Fruit fly (Drosophila melanogaster) whole organism, embryonic: ENCODE results near the gene CG34281.

Source experiments
- B-H2 ChIP-seq: fragments of 200-800 bp; sonication (Bioruptor generic); optimal IDR thresholded peaks from 2 replicates; lab custom pipeline; 2018; ENCODE audit warnings: missing biosample characterization, mild to moderate bottlenecking, missing genetic modification characterization
- CG10209 ChIP-seq: fragments of 200-800 bp; sonication (Bioruptor generic); optimal IDR thresholded peaks from 3 replicates; lab custom pipeline; 2017; ENCODE audit warnings: missing biosample characterization, mild to moderate bottlenecking, missing genetic modification characterization, missing genetic modification reagents
- CG1024 ChIP-seq: fragments of 200-800 bp; sonication (Bioruptor generic); IDR thresholded peaks from 2 replicates; pipeline ENCODE4 v1.3.6; 2022; ENCODE audit warnings: missing biosample characterization, missing genetic modification characterization
- CG10321 ChIP-seq: fragments of 200-800 bp; sonication (Bioruptor generic); IDR thresholded peaks from 2 replicates; pipeline ENCODE4 v1.3.6; 2022; ENCODE audit warnings: missing biosample characterization, missing genetic modification characterization
- CG11560 ChIP-seq: fragments of 200-800 bp; sonication (Bioruptor generic); IDR thresholded peaks from 3 replicates; pipeline ENCODE4 v1.3.6; 2022; ENCODE audit warnings: missing biosample characterization, missing genetic modification characterization
- CG12104 ChIP-seq: fragments of 200-800 bp; sonication (Bioruptor generic); optimal IDR thresholded peaks from 3 replicates; lab custom pipeline; 2016; ENCODE audit warnings: missing biosample characterization, missing genetic modification characterization
- CG13424 ChIP-seq: fragments of 200-800 bp; sonication (Bioruptor generic); optimal IDR thresholded peaks from 2 replicates; lab custom pipeline; 2019; ENCODE audit warnings: missing biosample characterization, mild to moderate bottlenecking, missing genetic modification characterization, moderate library complexity
- CG13775 ChIP-seq: fragments of 200-800 bp; sonication (Bioruptor generic); optimal IDR thresholded peaks from 3 replicates; lab custom pipeline; 2017; ENCODE audit warnings: missing biosample characterization, mild to moderate bottlenecking, missing genetic modification characterization
- CG14860 ChIP-seq: fragments of 200-800 bp; sonication (Bioruptor generic); IDR thresholded peaks from 3 replicates; pipeline ENCODE4 v1.3.6; 2022; ENCODE audit warnings: missing biosample characterization, missing genetic modification characterization; ENCODE audit not compliant: partially characterized antibody
- CG15011 ChIP-seq: fragments of 200-800 bp; sonication (Bioruptor generic); optimal IDR thresholded peaks from 3 replicates; lab custom pipeline; 2018; ENCODE audit warnings: missing biosample characterization, mild to moderate bottlenecking, missing genetic modification characterization
- CG17568 ChIP-seq: fragments of 200-800 bp; sonication (Bioruptor generic); optimal IDR thresholded peaks from 2 replicates; lab custom pipeline; 2018; ENCODE audit warnings: missing biosample characterization, mild to moderate bottlenecking, missing genetic modification characterization, moderate library complexity
- CG18262 ChIP-seq: fragments of 200-800 bp; optimal IDR thresholded peaks from 3 replicates; lab custom pipeline; 2019; ENCODE audit warnings: missing biosample characterization, mild to moderate bottlenecking, missing genetic modification characterization, moderate library complexity
- CG2129 ChIP-seq: fragments of 200-800 bp; sonication (Bioruptor generic); IDR thresholded peaks from 2 replicates; pipeline ENCODE4 v1.3.6; 2022; ENCODE audit warnings: missing biosample characterization, missing genetic modification characterization; ENCODE audit not compliant: partially characterized antibody
- CG32532 ChIP-seq: fragments of 200-800 bp; sonication (Bioruptor generic); IDR thresholded peaks from 2 replicates; pipeline ENCODE4 v1.3.6; 2022; ENCODE audit warnings: missing biosample characterization, missing genetic modification characterization
- CG3407 ChIP-seq: fragments of 200-800 bp; sonication (Bioruptor generic); optimal IDR thresholded peaks from 2 replicates; lab custom pipeline; 2018; ENCODE audit warnings: missing biosample characterization, mild to moderate bottlenecking, missing genetic modification characterization
- CG4282 ChIP-seq: fragments of 200-800 bp; sonication (Bioruptor generic); optimal IDR thresholded peaks from 2 replicates; lab custom pipeline; 2016; ENCODE audit warnings: missing biosample characterization, missing genetic modification characterization
- CG4328 ChIP-seq: fragments of 200-800 bp; sonication (Bioruptor generic); optimal IDR thresholded peaks from 3 replicates; lab custom pipeline; 2017; ENCODE audit warnings: missing biosample characterization, missing genetic modification reagents, missing genetic modification characterization
- CG4424 ChIP-seq: fragments of 200-800 bp; sonication (Bioruptor generic); optimal IDR thresholded peaks from 3 replicates; lab custom pipeline; 2016; ENCODE audit warnings: missing biosample characterization, missing genetic modification characterization
- CG7963 ChIP-seq: fragments of 200-800 bp; sonication (Bioruptor generic); IDR thresholded peaks from 3 replicates; pipeline ENCODE4 v1.3.6; 2022; ENCODE audit warnings: missing biosample characterization, missing genetic modification characterization; ENCODE audit not compliant: partially characterized antibody
- Chrac-16 ChIP-seq: fragments of 200-800 bp; sonication (Bioruptor generic); optimal IDR thresholded peaks from 3 replicates; lab custom pipeline; 2016; ENCODE audit warnings: missing biosample characterization, missing genetic modification characterization
- Dfd ChIP-seq, 2 experiments: fragments of >200 bp; optimal IDR thresholded peaks; 2 replicates each; lab custom pipeline; 2017; ENCODE audit warnings: missing biosample characterization in 2 of 2, missing genetic modification characterization in 2 of 2
- Hr51 ChIP-seq, 2 experiments: fragments of 200-800 bp; sonication (Bioruptor generic); optimal IDR thresholded peaks; 2 replicates in 1 of 2; 3 replicates in 1 of 2; lab custom pipeline; 2016 to 2018; ENCODE audit warnings: missing biosample characterization in 2 of 2, missing genetic modification characterization in 2 of 2, mild to moderate bottlenecking in 1 of 2, moderate library complexity in 1 of 2
- Jarid2 ChIP-seq: fragments of 200-800 bp; sonication (Bioruptor generic); optimal IDR thresholded peaks from 3 replicates; lab custom pipeline; 2017; ENCODE audit warnings: mild to moderate bottlenecking, missing biosample characterization, missing genetic modification reagents, missing genetic modification characterization
- NC2α ChIP-seq: fragments of 200-800 bp; sonication (Bioruptor generic); optimal IDR thresholded peaks from 2 replicates; lab custom pipeline; 2016; ENCODE audit warnings: missing biosample characterization, missing genetic modification characterization
- Optix ChIP-seq: fragments of 200-800 bp; sonication (Bioruptor generic); IDR thresholded peaks from 3 replicates; pipeline ENCODE4 v1.3.6; 2022; ENCODE audit warnings: missing biosample characterization, missing genetic modification characterization
- Pdp1 ChIP-seq, 2 experiments: fragments of 200-800 bp; sonication (Bioruptor generic); optimal IDR thresholded peaks; 3 replicates each; lab custom pipeline; 2016; ENCODE audit warnings: missing biosample characterization in 2 of 2, missing genetic modification characterization in 2 of 2, mild to moderate bottlenecking in 1 of 2, moderate library complexity in 1 of 2
- Xrp1 ChIP-seq: fragments of 200-800 bp; sonication (Bioruptor generic); IDR thresholded peaks from 2 replicates; pipeline ENCODE4 v1.3.6; 2022; ENCODE audit warnings: missing biosample characterization, missing genetic modification characterization
- YL-1 ChIP-seq: fragments of 200-800 bp; sonication (Bioruptor generic); optimal IDR thresholded peaks from 3 replicates; lab custom pipeline; 2017; ENCODE audit warnings: missing biosample characterization, mild to moderate bottlenecking, missing genetic modification characterization
- abd-A ChIP-seq: fragments of 200-800 bp; sonication (Bioruptor generic); optimal IDR thresholded peaks from 3 replicates; lab custom pipeline; 2019; ENCODE audit warnings: missing biosample characterization, mild to moderate bottlenecking, missing genetic modification characterization, moderate library complexity
- ara ChIP-seq: fragments of 200-800 bp; sonication (Bioruptor generic); IDR thresholded peaks from 2 replicates; pipeline ENCODE4 v1.3.6; 2022; ENCODE audit warnings: missing biosample characterization, missing genetic modification characterization
- ase ChIP-seq: fragments of 200-800 bp; sonication (Bioruptor generic); IDR thresholded peaks from 3 replicates; pipeline ENCODE4 v1.3.6; 2022; ENCODE audit warnings: missing biosample characterization, missing genetic modification characterization
- btn ChIP-seq: fragments of 200-800 bp; sonication (Bioruptor generic); optimal IDR thresholded peaks from 2 replicates; lab custom pipeline; 2016; ENCODE audit warnings: missing biosample characterization, missing genetic modification characterization
- cad ChIP-seq: fragments of >200 bp; optimal IDR thresholded peaks from 2 replicates; lab custom pipeline; 2017; ENCODE audit warnings: missing biosample characterization, missing genetic modification characterization
- chinmo ChIP-seq: fragments of 200-800 bp; sonication (Bioruptor generic); IDR thresholded peaks from 4 replicates; pipeline ENCODE4 v1.3.6; 2022; ENCODE audit warnings: missing biosample characterization, missing genetic modification characterization; ENCODE audit not compliant: partially characterized antibody
- dati ChIP-seq: fragments of 200-800 bp; sonication (Bioruptor generic); IDR thresholded peaks from 2 replicates; pipeline ENCODE4 v1.3.6; 2022; ENCODE audit warnings: missing biosample characterization, missing genetic modification characterization
- dmrt11E ChIP-seq: fragments of 200-800 bp; sonication (Bioruptor generic); optimal IDR thresholded peaks from 3 replicates; lab custom pipeline; 2018; ENCODE audit warnings: missing biosample characterization, mild to moderate bottlenecking, missing genetic modification characterization, moderate library complexity
- gsb-n ChIP-seq: fragments of 200-800 bp; sonication (Bioruptor generic); optimal IDR thresholded peaks from 3 replicates; lab custom pipeline; 2018; ENCODE audit warnings: missing biosample characterization, mild to moderate bottlenecking, missing genetic modification characterization
- hb ChIP-seq: fragments of 200-800 bp; sonication (Bioruptor generic); IDR thresholded peaks from 3 replicates; pipeline ENCODE4 v1.3.6; 2022; ENCODE audit warnings: missing biosample characterization, missing genetic modification characterization; ENCODE audit not compliant: partially characterized antibody
- ind ChIP-seq: fragments of 200-800 bp; sonication (Bioruptor generic); optimal IDR thresholded peaks from 3 replicates; lab custom pipeline; 2016; ENCODE audit warnings: missing biosample characterization, missing genetic modification characterization
- ken ChIP-seq: fragments of 200-800 bp; sonication (Bioruptor generic); IDR thresholded peaks from 3 replicates; pipeline ENCODE4 v1.3.6; 2022; ENCODE audit warnings: missing biosample characterization, missing genetic modification characterization
- oc ChIP-seq: fragments of 200-800 bp; sonication (Bioruptor generic); optimal IDR thresholded peaks from 2 replicates; lab custom pipeline; 2018; ENCODE audit warnings: missing biosample characterization, mild to moderate bottlenecking, missing genetic modification characterization, moderate library complexity
- otp ChIP-seq: fragments of 200-800 bp; sonication (Bioruptor generic); IDR thresholded peaks from 3 replicates; pipeline ENCODE4, ENCODE4 v1.3.6; 2022; ENCODE audit warnings: missing biosample characterization, missing genetic modification characterization
- peb ChIP-seq: fragments of 200-800 bp; sonication (Bioruptor generic); IDR thresholded peaks from 2 replicates; pipeline ENCODE4 v1.3.6; 2022; ENCODE audit warnings: missing biosample characterization, missing genetic modification characterization
- rib ChIP-seq: fragments of 200-800 bp; sonication (Bioruptor generic); IDR thresholded peaks from 2 replicates; pipeline ENCODE4 v1.3.6; 2022; ENCODE audit warnings: missing biosample characterization, missing genetic modification characterization
- run ChIP-seq: fragments of 200-800 bp; sonication (Bioruptor generic); optimal IDR thresholded peaks from 3 replicates; lab custom pipeline; 2018; ENCODE audit warnings: missing biosample characterization, mild to moderate bottlenecking, missing genetic modification characterization
- sd ChIP-seq: fragments of 200-800 bp; sonication (Bioruptor generic); optimal IDR thresholded peaks from 3 replicates; lab custom pipeline; 2018; ENCODE audit warnings: missing biosample characterization, mild to moderate bottlenecking, missing genetic modification characterization, moderate library complexity
- sens ChIP-seq: fragments of 200-800 bp; sonication (Bioruptor generic); peaks from one replicate; lab custom pipeline; 2016; ENCODE audit warnings: missing biosample characterization, missing genetic modification characterization
- sna ChIP-seq: fragments of 200-800 bp; sonication (Bioruptor generic); IDR thresholded peaks from 2 replicates; pipeline ENCODE4 v1.3.6; 2022; ENCODE audit warnings: missing biosample characterization, missing genetic modification characterization; ENCODE audit not compliant: partially characterized antibody
- tna ChIP-seq: fragments of 200-800 bp; sonication (Bioruptor generic); IDR thresholded peaks from 2 replicates; pipeline ENCODE4 v1.3.6; 2022; ENCODE audit warnings: missing biosample characterization, missing genetic modification characterization; ENCODE audit not compliant: partially characterized antibody
- toy ChIP-seq: fragments of 200-800 bp; sonication (Bioruptor generic); IDR thresholded peaks from 2 replicates; pipeline ENCODE4 v1.3.6; 2022; ENCODE audit warnings: missing biosample characterization, missing genetic modification characterization
- trh ChIP-seq: fragments of 200-800 bp; sonication (Bioruptor generic); optimal IDR thresholded peaks from 2 replicates; lab custom pipeline; 2016; ENCODE audit warnings: missing biosample characterization, missing genetic modification characterization

CG34281 gene

dm6 chr3R:17617976-17618308, 5.3 kb downstream of the CG34281 start (continued):
- TF ChIP-seq otp (GFP tag; lab: Robert Waterston, UW) (no peak), tna (GFP tag; lab: Robert Waterston, UW) (peak; percentile 90), ara (no peak), CG13424 (tag; lab: Kevin White, UChicago) (no peak), YL-1 (GFP tag; lab: Kevin White, UChicago) (no peak), Hr51 (GFP tag; optimal IDR thresholded peaks at IDR 0.05; lab: Kevin White, UChicago) (no peak), CG4424 (no peak), CG13775 (GFP tag; lab: Kevin White, UChicago) (no peak), CG10209 (GFP tag; lab: Kevin White, UChicago) (no peak), sna (GFP tag; lab: Robert Waterston, UW) (peak; percentile 78; the same call in 1 of the 2 replicates), CG15011 (GFP tag; lab: Kevin White, UChicago) (no peak), CG10321 (GFP tag; lab: Robert Waterston, UW) (no peak), CG12104 (no peak), Dfd (GFP tag; optimal IDR thresholded peaks at IDR 0.05; lab: Kevin White, UChicago) (no peak), Optix (GFP tag; lab: Robert Waterston, UW) (no peak), Jarid2 (GFP tag; lab: Kevin White, UChicago) (no peak), CG11560 (no peak), trh (GFP tag; lab: Kevin White, UChicago) (no peak), B-H2 (no peak), run (no peak), btn (GFP tag; lab: Kevin White, UChicago) (no peak), rib (GFP tag; lab: Robert Waterston, UW) (no peak), CG7963 (GFP tag; lab: Robert Waterston, UW) (peak; percentile 84), CG14860 (GFP tag; lab: Robert Waterston, UW) (peak; percentile 93), cad (no peak), peb (no peak), dati (GFP tag; lab: Robert Waterston, UW) (no peak), dmrt11E (tag; lab: Kevin White, UChicago) (no peak), CG4282 (GFP tag; lab: Kevin White, UChicago) (no peak), CG17568 (no peak), ase (GFP tag; lab: Robert Waterston, UW) (no peak), Xrp1 (GFP tag; lab: Robert Waterston, UW) (no peak), Chrac-16 (GFP tag; lab: Kevin White, UChicago) (no peak), gsb-n (tag; lab: Kevin White, UChicago) (no peak), sens (peak; percentile 57), chinmo (GFP tag; lab: Robert Waterston, UW) (peak; percentile 68; the same call in 1 of the 4 replicates), CG3407 (GFP tag; lab: Kevin White, UChicago) (no peak), CG2129 (GFP tag; lab: Robert Waterston, UW) (peak; percentile 21; the same call in 1 of the 2 replicates), CG4328 (GFP tag; lab: Kevin White, UChicago) (no peak), ken (GFP tag; lab: Robert Waterston, UW) (no peak), NC2α (no peak), CG18262 (peak; percentile 10), ind (GFP tag; lab: Kevin White, UChicago) (no peak), hb (GFP tag; lab: Robert Waterston, UW) (peak; percentile 82; the same call in 2 of the 3 replicates), oc (no peak), toy (GFP tag; lab: Robert Waterston, UW) (no peak), CG1024 (GFP tag; lab: Robert Waterston, UW) (no peak), Pdp1 (GFP tag; optimal IDR thresholded peaks at IDR 0.05; lab: Kevin White, UChicago) (peak in 1 of 2 experiments; percentile 55), sd (tag; lab: Kevin White, UChicago) (no peak), CG32532 (GFP tag; lab: Robert Waterston, UW) (no peak), abd-A (tag; lab: Kevin White, UChicago) (no peak)
